Fruit fly (Drosophila melanogaster) whole organism, prepupa: Measurements from ENCODE around the gene Ranbp16.

Experiments used
- CG10631 ChIP-seq: fragments of 200-800 bp; sonication (Bioruptor generic); optimal IDR thresholded peaks from 2 replicates; lab custom pipeline; 2016; ENCODE audit warnings: missing biosample characterization, missing genetic modification characterization
- CG11902 ChIP-seq: fragments of 200-800 bp; sonication (Bioruptor generic); optimal IDR thresholded peaks from 3 replicates; lab custom pipeline; 2016; ENCODE audit warnings: missing biosample characterization, missing genetic modification characterization
- CG15336 ChIP-seq: fragments of 200-800 bp; sonication (Bioruptor generic); IDR thresholded peaks from 2 replicates; pipeline ENCODE4 v1.3.6; 2022; ENCODE audit warnings: missing biosample characterization, missing genetic modification characterization
- CG16779 ChIP-seq: fragments of 200-800 bp; sonication (Bioruptor generic); optimal IDR thresholded peaks from 3 replicates; lab custom pipeline; 2017; ENCODE audit warnings: missing biosample characterization, mild to moderate bottlenecking, missing genetic modification characterization
- CG3032 ChIP-seq: fragments of 200-800 bp; optimal IDR thresholded peaks from 2 replicates; lab custom pipeline; 2019; ENCODE audit warnings: missing biosample characterization, mild to moderate bottlenecking, missing genetic modification characterization, moderate library complexity
- CG32006 ChIP-seq: fragments of 200-800 bp; sonication (Bioruptor generic); optimal IDR thresholded peaks from 3 replicates; lab custom pipeline; 2017; ENCODE audit warnings: missing biosample characterization, mild to moderate bottlenecking, missing genetic modification characterization
- CG34406 ChIP-seq: fragments of 200-800 bp; sonication (Bioruptor generic); optimal IDR thresholded peaks from 3 replicates; lab custom pipeline; 2016; ENCODE audit warnings: missing biosample characterization, missing genetic modification characterization
- CG3919 ChIP-seq: fragments of 200-800 bp; sonication (Bioruptor generic); optimal IDR thresholded peaks from 3 replicates; lab custom pipeline; 2016; ENCODE audit warnings: missing biosample characterization, missing genetic modification characterization
- CG6163 ChIP-seq: fragments of 200-800 bp; sonication (Bioruptor generic); IDR thresholded peaks from 3 replicates; pipeline ENCODE4 v1.3.6; 2022; ENCODE audit warnings: missing biosample characterization, missing genetic modification characterization
- CG6792 ChIP-seq: fragments of 200-800 bp; sonication (Bioruptor generic); optimal IDR thresholded peaks from 3 replicates; lab custom pipeline; 2016; ENCODE audit warnings: missing biosample characterization, missing genetic modification characterization
- CG7368 ChIP-seq: fragments of 200-800 bp; sonication (Bioruptor generic); optimal IDR thresholded peaks from 3 replicates; lab custom pipeline; 2016; ENCODE audit warnings: missing biosample characterization, missing genetic modification characterization
- CG8119 ChIP-seq: fragments of 200-800 bp; sonication (Bioruptor generic); IDR thresholded peaks from 3 replicates; pipeline ENCODE4 v1.3.6; 2022; ENCODE audit warnings: missing biosample characterization, missing genetic modification characterization
- CG8319 ChIP-seq: fragments of 200-800 bp; sonication (Bioruptor generic); optimal IDR thresholded peaks from 3 replicates; lab custom pipeline; 2016; ENCODE audit warnings: missing biosample characterization, missing genetic modification characterization
- CG8632 ChIP-seq: fragments of 200-800 bp; sonication (Bioruptor generic); optimal IDR thresholded peaks from 3 replicates; lab custom pipeline; 2016; ENCODE audit warnings: missing biosample characterization, missing genetic modification characterization
- Eip75B ChIP-seq: fragments of 200-800 bp; sonication (Bioruptor generic); optimal IDR thresholded peaks from 3 replicates; lab custom pipeline; 2016; ENCODE audit warnings: missing biosample characterization, missing genetic modification characterization
- Eip78C ChIP-seq: fragments of 200-800 bp; sonication (Bioruptor generic); peaks from one replicate; lab custom pipeline; 2016; ENCODE audit warnings: missing biosample characterization, missing genetic modification characterization
- Eip93F ChIP-seq: fragments of 200-800 bp; sonication (Bioruptor generic); optimal IDR thresholded peaks from 2 replicates; lab custom pipeline; 2016; ENCODE audit warnings: missing biosample characterization, mild to moderate bottlenecking, missing genetic modification characterization
- Ets96B ChIP-seq: fragments of 200-800 bp; optimal IDR thresholded peaks from 2 replicates; lab custom pipeline; 2019; ENCODE audit warnings: missing biosample characterization, mild to moderate bottlenecking, missing genetic modification characterization, moderate library complexity
- Gug ChIP-seq: fragments of 200-800 bp; sonication (Bioruptor generic); IDR thresholded peaks from 2 replicates; pipeline ENCODE4 v1.3.6; 2022; ENCODE audit warnings: missing biosample characterization, missing genetic modification characterization
- Hr38 ChIP-seq: sonication (Bioruptor generic); optimal IDR thresholded peaks from 2 replicates; lab custom pipeline; 2016; ENCODE audit warnings: missing biosample characterization, missing genetic modification characterization
- Hr39 ChIP-seq: fragments of 200-800 bp; sonication (Bioruptor generic); optimal IDR thresholded peaks from 2 replicates; lab custom pipeline; 2016; ENCODE audit warnings: missing biosample characterization, missing genetic modification characterization
- Met ChIP-seq: fragments of 200-800 bp; sonication (Bioruptor generic); optimal IDR thresholded peaks from 3 replicates; lab custom pipeline; 2016; ENCODE audit warnings: missing biosample characterization, missing genetic modification characterization
- Sox14 ChIP-seq: fragments of 200-800 bp; sonication (Bioruptor generic); optimal IDR thresholded peaks from 3 replicates; lab custom pipeline; 2016; ENCODE audit warnings: missing biosample characterization, missing genetic modification characterization
- Sox15 ChIP-seq: fragments of 200-800 bp; sonication (Bioruptor generic); optimal IDR thresholded peaks from 3 replicates; lab custom pipeline; 2016; ENCODE audit warnings: missing biosample characterization, missing genetic modification characterization
- achi ChIP-seq: fragments of 200-800 bp; sonication (Bioruptor generic); optimal IDR thresholded peaks from 3 replicates; lab custom pipeline; 2016; ENCODE audit warnings: missing biosample characterization, missing genetic modification characterization
- dac ChIP-seq: fragments of 200-800 bp; sonication (Bioruptor generic); optimal IDR thresholded peaks from 2 replicates; lab custom pipeline; 2017; ENCODE audit warnings: missing biosample characterization, mild to moderate bottlenecking, missing genetic modification characterization
- dsx ChIP-seq: fragments of 200-800 bp; optimal IDR thresholded peaks from 3 replicates; lab custom pipeline; 2019; ENCODE audit warnings: missing biosample characterization, mild to moderate bottlenecking, missing genetic modification characterization, moderate library complexity; ENCODE audit not compliant: poor library complexity, severe bottlenecking
- esn ChIP-seq: fragments of 200-800 bp; sonication (Bioruptor generic); optimal IDR thresholded peaks from 2 replicates; lab custom pipeline; 2016; ENCODE audit warnings: missing biosample characterization, mild to moderate bottlenecking, missing genetic modification characterization, moderate library complexity
- fd59A ChIP-seq: fragments of 200-800 bp; sonication (Bioruptor generic); optimal IDR thresholded peaks from 2 replicates; lab custom pipeline; 2017; ENCODE audit warnings: missing biosample characterization, mild to moderate bottlenecking, missing genetic modification characterization, missing genetic modification reagents
- fd85E ChIP-seq: fragments of 200-800 bp; sonication (Bioruptor generic); optimal IDR thresholded peaks from 3 replicates; lab custom pipeline; 2016; ENCODE audit warnings: missing biosample characterization, missing genetic modification characterization
- fkh ChIP-seq: fragments of 200-800 bp; sonication (Bioruptor generic); optimal IDR thresholded peaks from 3 replicates; lab custom pipeline; 2017; ENCODE audit warnings: missing biosample characterization, mild to moderate bottlenecking, missing genetic modification characterization, moderate library complexity
- lz ChIP-seq: fragments of 200-800 bp; sonication (Bioruptor generic); optimal IDR thresholded peaks from 3 replicates; lab custom pipeline; 2016; ENCODE audit warnings: missing biosample characterization, missing genetic modification characterization
- net ChIP-seq: fragments of 200-800 bp; sonication (Bioruptor generic); optimal IDR thresholded peaks from 3 replicates; lab custom pipeline; 2016; ENCODE audit warnings: missing biosample characterization, missing genetic modification characterization
- pdm3 ChIP-seq: fragments of 200-800 bp; sonication (Bioruptor generic); optimal IDR thresholded peaks from 3 replicates; lab custom pipeline; 2016; ENCODE audit warnings: missing biosample characterization, missing genetic modification characterization
- salr ChIP-seq, 2 experiments: fragments of 200-800 bp; sonication (Bioruptor generic); optimal IDR thresholded peaks; 3 replicates each; lab custom pipeline; 2016 to 2018; ENCODE audit warnings: missing biosample characterization in 2 of 2, missing genetic modification characterization in 2 of 2, mild to moderate bottlenecking in 1 of 2
- spab ChIP-seq: fragments of 200-800 bp; sonication (Bioruptor generic); optimal IDR thresholded peaks from 2 replicates; lab custom pipeline; 2017; ENCODE audit warnings: missing biosample characterization, mild to moderate bottlenecking, missing genetic modification characterization, missing genetic modification reagents
- topi ChIP-seq: fragments of 200-800 bp; sonication (Bioruptor generic); optimal IDR thresholded peaks from 3 replicates; lab custom pipeline; 2016; ENCODE audit warnings: missing biosample characterization, missing genetic modification characterization
- vri ChIP-seq: fragments of 200-800 bp; sonication (Bioruptor generic); optimal IDR thresholded peaks from 3 replicates; lab custom pipeline; 2016; ENCODE audit warnings: missing biosample characterization, mild to moderate bottlenecking, missing genetic modification characterization

Ranbp16 gene

DNA sequence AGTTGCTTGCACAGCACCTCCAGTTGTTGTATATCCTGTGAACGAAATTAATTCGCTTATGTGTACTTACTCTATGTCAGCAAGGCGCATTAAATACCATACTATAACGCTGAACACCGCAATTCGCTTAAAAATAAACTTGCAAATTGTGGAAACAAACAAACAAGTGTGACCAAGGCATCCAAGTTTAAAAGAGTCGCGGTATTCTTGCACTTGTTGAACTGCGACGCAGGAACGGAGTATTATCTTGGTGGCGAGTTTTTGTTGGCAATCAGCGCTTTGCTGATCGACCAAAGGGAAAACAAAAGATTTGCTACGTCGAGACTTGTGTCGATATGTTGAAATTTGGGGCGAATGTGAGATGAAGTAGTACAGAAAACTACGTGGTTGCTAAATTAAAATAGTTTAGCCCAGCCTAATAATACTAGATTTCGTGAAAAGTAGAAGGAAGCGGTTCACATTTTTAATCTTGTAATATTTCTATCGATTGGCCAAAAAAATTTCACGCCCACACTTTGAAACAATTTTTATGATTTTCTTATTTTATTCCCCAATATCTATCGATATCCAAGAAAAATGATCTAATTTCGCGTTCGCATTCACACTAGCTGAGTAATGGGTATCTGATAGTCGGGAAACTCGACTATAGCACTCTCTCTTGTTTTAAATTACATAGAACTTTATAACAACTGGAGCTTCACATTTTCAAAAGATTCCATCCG is at the start of gene Ranbp16:
Ranbp16 (minus strand) TSS at position 364 of the 722 bp plus-strand sequence.
- TF ChIP-seq topi (no peak), Sox14 (GFP tag; lab: Kevin White, UChicago) (no peak), CG16779 (no peak), CG15336 (GFP tag; lab: Robert Waterston, UW) (no peak), esn (GFP tag; lab: Kevin White, UChicago) (no peak), Hr39 (GFP tag; lab: Kevin White, UChicago) (no peak), CG6163 (GFP tag; lab: Robert Waterston, UW) (no peak), CG3919 (no peak), Eip93F (GFP tag; lab: Kevin White, UChicago) (no peak), Hr38 (GFP tag; lab: Kevin White, UChicago) (no peak), CG10631 (no peak), pdm3 (GFP tag; lab: Kevin White, UChicago) (no peak), Eip78C (GFP tag; lab: Kevin White, UChicago) (no peak), Met (GFP tag; lab: Kevin White, UChicago) (no peak), dsx (no peak)

DNA sequence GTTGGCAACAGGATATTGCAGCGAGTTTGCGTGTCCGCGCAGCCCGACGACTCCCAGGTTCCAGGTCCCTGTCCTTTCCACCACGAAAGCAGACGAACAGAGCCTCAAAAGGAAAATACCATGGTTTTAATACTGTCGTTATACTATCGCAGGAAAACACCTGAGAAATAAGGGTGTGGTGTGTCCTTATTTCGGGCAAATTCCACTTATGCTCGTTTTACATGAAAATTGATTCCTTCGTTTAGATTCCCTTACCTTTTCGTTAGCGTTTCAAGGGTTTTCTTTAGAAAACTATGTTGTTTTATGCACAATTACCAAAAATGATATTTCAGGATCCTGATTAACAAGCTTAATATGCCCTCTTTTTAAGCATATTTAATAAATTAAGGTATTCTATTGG is 49.2 kb upstream of the Ranbp16 start, which contains the start of gene Cep164:
Cep164 (minus strand) TSS at position 101 of the 400 bp plus-strand sequence.
- TF ChIP-seq CG7368 (GFP tag; lab: Kevin White, UChicago) (no peak), Gug (GFP tag; lab: Robert Waterston, UW) (no peak), CG11902 (GFP tag; lab: Kevin White, UChicago) (no peak), Hr38 (GFP tag; lab: Kevin White, UChicago) (no peak), CG10631 (no peak), achi (GFP tag; lab: Kevin White, UChicago) (no peak), CG3032 (tag; lab: Kevin White, UChicago) (no peak), net (GFP tag; lab: Kevin White, UChicago) (no peak), CG3919 (no peak), fd59A (GFP tag; lab: Kevin White, UChicago) (no peak), CG34406 (GFP tag; lab: Kevin White, UChicago) (no peak), fd85E (GFP tag; lab: Kevin White, UChicago) (no peak), spab (GFP tag; lab: Kevin White, UChicago) (no peak), Sox15 (GFP tag; lab: Kevin White, UChicago) (no peak), CG15336 (GFP tag; lab: Robert Waterston, UW) (no peak), Eip93F (GFP tag; lab: Kevin White, UChicago) (no peak), dac (no peak), CG6792 (GFP tag; lab: Kevin White, UChicago) (no peak)

DNA sequence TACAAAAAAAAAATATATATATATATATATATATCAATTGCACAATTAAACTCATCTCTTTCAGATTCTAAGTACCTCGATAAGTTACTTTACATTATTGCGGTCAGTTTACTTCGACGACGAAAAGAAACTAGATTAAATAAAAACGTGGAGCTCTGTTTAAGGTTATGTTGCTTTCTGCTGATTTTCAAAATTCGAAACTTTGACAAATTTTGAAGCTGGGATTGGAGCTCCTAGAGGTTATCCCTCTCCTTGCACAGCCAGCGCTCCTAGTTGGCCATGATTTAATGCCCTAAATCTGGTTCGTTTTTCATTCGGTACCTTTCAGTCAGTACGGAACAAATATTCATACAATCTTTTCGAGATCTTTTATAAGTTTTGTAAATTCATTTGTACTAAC is 42.9 kb upstream of the Ranbp16 start, which contains the start of gene CG42766:
CG42766 (plus strand) TSS at position 301 of the 400 bp plus-strand sequence.
- no peak for TF ChIP-seq net (GFP tag; lab: Kevin White, UChicago)
- TF ChIP-seq CG11902 (GFP tag; lab: Kevin White, UChicago): no peak
- no peak for TF ChIP-seq CG15336 (GFP tag; lab: Robert Waterston, UW)
- TF ChIP-seq Sox15 (GFP tag; lab: Kevin White, UChicago): no peak
- TF ChIP-seq CG32006: no peak
- no peak for TF ChIP-seq CG34406 (GFP tag; lab: Kevin White, UChicago)
- TF ChIP-seq Sox14 (GFP tag; lab: Kevin White, UChicago): no peak
- no peak for TF ChIP-seq fkh (GFP tag; lab: Kevin White, UChicago)
- TF ChIP-seq dac: no peak
- no peak for TF ChIP-seq Hr38 (GFP tag; lab: Kevin White, UChicago)
- TF ChIP-seq fd85E (GFP tag; lab: Kevin White, UChicago): no peak
- TF ChIP-seq CG7368 (GFP tag; lab: Kevin White, UChicago): no peak
- TF ChIP-seq Eip75B: no peak
- TF ChIP-seq CG3032 (tag; lab: Kevin White, UChicago): no peak
- TF ChIP-seq spab (GFP tag; lab: Kevin White, UChicago): no peak
- TF ChIP-seq CG16779: no peak
- no peak for TF ChIP-seq CG8632 (GFP tag; lab: Kevin White, UChicago)
- TF ChIP-seq lz (GFP tag; lab: Kevin White, UChicago): no peak

dm6 chrX:15974125-15974524 is 40.5 kb upstream of the Ranbp16 start, which contains the start of gene Or13a:
Or13a (plus strand) TSS chrX:15974425.
- TF ChIP-seq spab (GFP tag; lab: Kevin White, UChicago): no peak
- TF ChIP-seq CG10631: no peak
- TF ChIP-seq topi: no peak
- no peak for TF ChIP-seq CG6163 (GFP tag; lab: Robert Waterston, UW)
- no peak for TF ChIP-seq Hr38 (GFP tag; lab: Kevin White, UChicago)
- TF ChIP-seq salr (GFP tag; optimal IDR thresholded peaks at IDR 0.05; lab: Kevin White, UChicago): no peak
- no peak for TF ChIP-seq CG16779
- no peak for TF ChIP-seq achi (GFP tag; lab: Kevin White, UChicago)
- TF ChIP-seq CG8319 (GFP tag; lab: Kevin White, UChicago): no peak
- no peak for TF ChIP-seq CG3919
- no peak for TF ChIP-seq Ets96B (tag; lab: Kevin White, UChicago)
- no peak for TF ChIP-seq lz (GFP tag; lab: Kevin White, UChicago)
- TF ChIP-seq vri (GFP tag; lab: Kevin White, UChicago): no peak
- no peak for TF ChIP-seq CG8632 (GFP tag; lab: Kevin White, UChicago)
- TF ChIP-seq Sox15 (GFP tag; lab: Kevin White, UChicago): no peak
- no peak for TF ChIP-seq net (GFP tag; lab: Kevin White, UChicago)
- no peak for TF ChIP-seq CG8119 (GFP tag; lab: Robert Waterston, UW)
